Worm (Caenorhabditis elegans) whole organism, L4/young adult: ENCODE results near the gene W09G12.8.

Experiments
- W03F9.2 ChIP-seq: fragments of 150-350 bp; optimal IDR thresholded peaks from 2 replicates; lab custom pipeline; 2014; ENCODE audit warnings: missing biosample characterization, missing genetic modification characterization
- dao-5 ChIP-seq: sonication (generic microtip); optimal IDR thresholded peaks from 2 replicates; lab custom pipeline; 2016; ENCODE audit warnings: missing genotype, missing genetic modification characterization, moderate library complexity, missing compliant biosample characterization
- him-1 ChIP-seq: sonication (generic microtip); optimal IDR thresholded peaks from 2 replicates; lab custom pipeline; 2016; ENCODE audit warnings: missing genotype, missing genetic modification reagents, missing genetic modification characterization, missing compliant biosample characterization

DNA sequence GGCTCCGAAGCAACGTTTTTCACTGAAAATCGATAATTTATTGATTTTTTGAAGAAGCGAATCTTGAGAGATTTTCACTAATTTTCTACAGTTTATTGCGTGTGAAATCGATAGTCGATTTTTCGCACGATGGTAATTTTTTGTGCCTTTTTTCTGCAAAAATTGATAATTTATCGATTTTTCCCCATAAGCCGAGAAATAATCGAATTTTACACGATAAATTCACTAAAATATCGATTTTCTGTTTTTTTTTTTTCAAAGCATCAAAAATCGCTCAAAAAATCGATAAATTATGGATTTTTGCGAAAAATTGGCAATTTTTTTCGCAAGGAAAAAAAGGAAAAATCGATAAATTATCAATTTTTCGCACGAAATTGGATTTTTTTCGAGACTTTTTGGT lies 9.8 kb downstream of the W09G12.8 start:
- TF ChIP-seq him-1 (tag; lab: Kevin White, UChicago) (no peak), W03F9.2 (tag; lab: Kevin White, UChicago) (no peak), dao-5 (tag; lab: Kevin White, UChicago) (no peak)
